Fruit fly (Drosophila melanogaster): ENCODE data around the gene CG8861.

DNA sequence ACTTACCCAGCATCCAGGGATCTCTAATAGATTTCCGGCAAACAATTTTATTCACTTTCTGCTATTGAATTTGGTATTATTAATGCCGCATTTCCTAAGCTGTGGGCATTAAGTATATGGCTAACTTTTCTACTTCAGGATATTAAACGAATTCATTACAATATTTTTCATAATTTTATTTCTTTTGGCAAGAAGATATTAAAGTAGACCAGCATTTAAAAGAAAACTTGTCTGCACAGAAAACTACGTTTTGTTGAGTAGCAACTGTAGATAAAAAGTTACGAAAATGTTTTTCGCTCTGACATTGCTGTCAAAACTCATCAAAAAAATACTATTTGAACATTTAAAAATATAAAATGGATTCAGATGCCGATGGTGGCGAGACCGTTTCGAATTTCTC, 6.8 kb downstream of the CG8861 start, which contains the start of gene HP1e:
- TF ChIP-seq h (optimal IDR thresholded peaks at IDR 0.05) (no peak), ttk (optimal IDR thresholded peaks at IDR 0.05) (no peak), psq (optimal IDR thresholded peaks at IDR 0.05) (no peak), Myc (optimal IDR thresholded peaks at IDR 0.05) (no peak)
